Worm (Caenorhabditis elegans) whole organism, young adult: ENCODE data around the gene T05C1.2.

Source experiments
- ama-1 ChIP-seq, 3 experiments: fragments of 150-350 bp in 1 of 3; sonication (generic microtip) in 2 of 3; optimal IDR thresholded peaks; 2 replicates each; lab custom pipeline; 2014 to 2018; ENCODE audit warnings: missing biosample characterization in 2 of 3, missing genetic modification characterization in 2 of 3, missing genetic modification reagents in 2 of 3
- ztf-26 ChIP-seq: sonication (generic microtip); optimal IDR thresholded peaks from 2 replicates; lab custom pipeline; 2017; ENCODE audit warnings: missing genetic modification characterization, missing compliant biosample characterization

ce11 chrII:4511911-4512310, 30.0 kb upstream of the T05C1.2 start, which contains the start of gene cyp-23A1:
- TF ChIP-seq ztf-26 (tag; lab: Kevin White, UChicago) = no peak
- TF ChIP-seq ama-1 (optimal IDR thresholded peaks at IDR 0.05; lab: Kevin White, UChicago) = no peak
- TF ChIP-seq ama-1 (GFP tag; optimal IDR thresholded peaks at IDR 0.05; lab: Kevin White, UChicago) = no peak
